Worm (Caenorhabditis elegans) whole organism, L2 larva: ENCODE measurements around the gene snpc-1.3.

Source experiments
- dmd-4 ChIP-seq: sonication (generic microtip); optimal IDR thresholded peaks from 2 replicates; lab custom pipeline; 2017; ENCODE audit warnings: missing biosample characterization, missing genetic modification characterization
- elt-3 ChIP-seq: sonication (generic microtip); optimal IDR thresholded peaks from 2 replicates; lab custom pipeline; 2017; ENCODE audit warnings: missing biosample characterization, missing genetic modification characterization
- lin-39 ChIP-seq: fragments of 150-350 bp; optimal IDR thresholded peaks from 2 replicates; lab custom pipeline; 2014; ENCODE audit warnings: missing biosample characterization, missing genetic modification reagents, missing genetic modification characterization
- mdl-1 ChIP-seq, 2 experiments: fragments of 150-350 bp in 1 of 2; sonication (generic microtip) in 1 of 2; optimal IDR thresholded peaks; 2 replicates each; lab custom pipeline; 2017; ENCODE audit warnings: missing biosample characterization in 2 of 2, missing genetic modification characterization in 2 of 2
- nhr-237 ChIP-seq: fragments of 150-350 bp; optimal IDR thresholded peaks from 2 replicates; lab custom pipeline; 2014; ENCODE audit warnings: missing biosample characterization, missing genetic modification characterization
- unc-39 ChIP-seq: fragments of 150-350 bp; optimal IDR thresholded peaks from 2 replicates; lab custom pipeline; 2014; ENCODE audit warnings: missing biosample characterization, missing genetic modification characterization

ce11 chrV:5419915-5420314 lies 19.1 kb downstream of the snpc-1.3 start, which contains the start of gene F08F3.6:
- TF ChIP-seq unc-39 (tag; lab: Kevin White, UChicago) = no peak
- TF ChIP-seq lin-39 (tag; lab: Kevin White, UChicago) = no peak
- no peak for TF ChIP-seq mdl-1 (tag; optimal IDR thresholded peaks at IDR 0.05; lab: Kevin White, UChicago)
- no peak for TF ChIP-seq nhr-237
- TF ChIP-seq elt-3 (tag; lab: Kevin White, UChicago) = no peak
- no peak for TF ChIP-seq dmd-4 (tag; lab: Kevin White, UChicago)
